Worm (Caenorhabditis elegans) whole organism, L2 larva: ENCODE data around the gene F26F12.8.

Experiments used
- C34F6.9 ChIP-seq: fragments of 150-350 bp; optimal IDR thresholded peaks from 2 replicates; lab custom pipeline; 2014; ENCODE audit warnings: missing biosample characterization, missing genetic modification characterization
- F13H6.1 ChIP-seq: sonication (generic microtip); optimal IDR thresholded peaks from 2 replicates; lab custom pipeline; 2016; ENCODE audit warnings: missing genetic modification characterization, missing compliant biosample characterization
- R02D3.7 ChIP-seq: fragments of 150-350 bp; optimal IDR thresholded peaks from 2 replicates; lab custom pipeline; 2014; ENCODE audit warnings: missing biosample characterization, missing genetic modification characterization
- Y55F3AM.14 ChIP-seq: fragments of 200-800 bp; sonication (Bioruptor generic); optimal IDR thresholded peaks from 2 replicates; lab custom pipeline; 2018; ENCODE audit warnings: mild to moderate bottlenecking, missing genetic modification characterization, missing compliant biosample characterization
- ZK546.5 ChIP-seq: sonication (generic microtip); optimal IDR thresholded peaks from 2 replicates; lab custom pipeline; 2017; ENCODE audit warnings: missing biosample characterization, missing genetic modification characterization
- alr-1 ChIP-seq: fragments of 150-350 bp; optimal IDR thresholded peaks from 2 replicates; lab custom pipeline; 2014; ENCODE audit warnings: missing biosample characterization, missing genetic modification characterization
- aly-2 ChIP-seq: fragments of 150-350 bp; optimal IDR thresholded peaks from 2 replicates; lab custom pipeline; 2014; ENCODE audit warnings: missing biosample characterization, missing genetic modification characterization
- ama-1 ChIP-seq: fragments of 150-350 bp; optimal IDR thresholded peaks from 2 replicates; lab custom pipeline; 2018; ENCODE audit warnings: inconsistent platforms
- blmp-1 ChIP-seq: sonication (generic microtip); optimal IDR thresholded peaks from 2 replicates; lab custom pipeline; 2017; ENCODE audit warnings: missing genetic modification characterization, mild to moderate bottlenecking, missing compliant biosample characterization, antibody characterized with exemption, moderate library complexity; ENCODE audit not compliant: insufficient read depth
- ceh-16 ChIP-seq: fragments of 150-350 bp; optimal IDR thresholded peaks from 2 replicates; lab custom pipeline; 2014; ENCODE audit warnings: missing biosample characterization, missing genetic modification characterization
- ceh-82 ChIP-seq: fragments of 150-350 bp; optimal IDR thresholded peaks from 2 replicates; lab custom pipeline; 2014; ENCODE audit warnings: missing biosample characterization, missing genetic modification characterization
- crh-2 ChIP-seq: sonication (generic microtip); optimal IDR thresholded peaks from 2 replicates; lab custom pipeline; 2017; ENCODE audit warnings: missing biosample characterization, missing genetic modification characterization
- dmd-4 ChIP-seq: sonication (generic microtip); optimal IDR thresholded peaks from 2 replicates; lab custom pipeline; 2017; ENCODE audit warnings: missing biosample characterization, missing genetic modification characterization
- egl-27 ChIP-seq: sonication (generic microtip); optimal IDR thresholded peaks from 3 replicates; lab custom pipeline; 2017; ENCODE audit warnings: missing biosample characterization, missing genetic modification reagents, missing genetic modification characterization
- elt-1 ChIP-seq: fragments of 150-350 bp; optimal IDR thresholded peaks from 2 replicates; lab custom pipeline; 2014; ENCODE audit warnings: missing biosample characterization, missing genetic modification characterization
- elt-3 ChIP-seq: sonication (generic microtip); optimal IDR thresholded peaks from 2 replicates; lab custom pipeline; 2017; ENCODE audit warnings: missing biosample characterization, missing genetic modification characterization
- fos-1 ChIP-seq: fragments of 150-350 bp; optimal IDR thresholded peaks from 2 replicates; lab custom pipeline; 2014; ENCODE audit warnings: missing biosample characterization, missing genetic modification characterization
- gmeb-1 ChIP-seq: fragments of 150-350 bp; optimal IDR thresholded peaks from 2 replicates; lab custom pipeline; 2014; ENCODE audit warnings: missing biosample characterization, missing genetic modification characterization
- lin-11 ChIP-seq: fragments of 150-350 bp; sonication (generic microtip); optimal IDR thresholded peaks from 2 replicates; lab custom pipeline; 2014; ENCODE audit warnings: missing biosample characterization, missing genetic modification characterization, inconsistent platforms, mixed read lengths
- lin-13 ChIP-seq: fragments of 150-350 bp; optimal IDR thresholded peaks from 2 replicates; lab custom pipeline; 2014; ENCODE audit warnings: missing biosample characterization, missing genetic modification reagents, missing genetic modification characterization
- lin-39 ChIP-seq: fragments of 150-350 bp; optimal IDR thresholded peaks from 2 replicates; lab custom pipeline; 2014; ENCODE audit warnings: missing biosample characterization, missing genetic modification reagents, missing genetic modification characterization
- lsy-2 ChIP-seq, 2 experiments: fragments of 150-350 bp in 1 of 2; sonication (generic microtip) in 1 of 2; optimal IDR thresholded peaks; 2 replicates each; lab custom pipeline; 2014 to 2017; ENCODE audit warnings: missing biosample characterization in 2 of 2, missing genetic modification characterization in 2 of 2
- mbf-1 ChIP-seq: sonication (generic microtip); optimal IDR thresholded peaks from 2 replicates; lab custom pipeline; 2017; ENCODE audit warnings: missing biosample characterization, missing genetic modification characterization
- mdl-1 ChIP-seq, 2 experiments: fragments of 150-350 bp in 1 of 2; sonication (generic microtip) in 1 of 2; optimal IDR thresholded peaks; 2 replicates each; lab custom pipeline; 2017; ENCODE audit warnings: missing biosample characterization in 2 of 2, missing genetic modification characterization in 2 of 2
- nhr-10 ChIP-seq: sonication (generic microtip); optimal IDR thresholded peaks from 2 replicates; lab custom pipeline; 2017; ENCODE audit warnings: missing biosample characterization, missing genetic modification characterization
- nhr-11 ChIP-seq: fragments of 150-350 bp; optimal IDR thresholded peaks from 2 replicates; lab custom pipeline; 2014; ENCODE audit warnings: missing biosample characterization, missing genetic modification characterization
- nhr-12 ChIP-seq: fragments of 150-350 bp; optimal IDR thresholded peaks from 2 replicates; lab custom pipeline; 2014; ENCODE audit warnings: missing biosample characterization, missing genetic modification characterization
- nhr-129 ChIP-seq: fragments of 150-350 bp; optimal IDR thresholded peaks from 2 replicates; lab custom pipeline; 2014; ENCODE audit warnings: missing biosample characterization, missing genetic modification characterization
- nhr-21 ChIP-seq: fragments of 150-350 bp; optimal IDR thresholded peaks from 2 replicates; lab custom pipeline; 2014; ENCODE audit warnings: missing biosample characterization, missing genetic modification characterization
- nhr-23 ChIP-seq: fragments of 150-350 bp; optimal IDR thresholded peaks from 2 replicates; lab custom pipeline; 2014; ENCODE audit warnings: missing biosample characterization, missing genetic modification reagents, missing genetic modification characterization
- nhr-237 ChIP-seq: fragments of 150-350 bp; optimal IDR thresholded peaks from 2 replicates; lab custom pipeline; 2014; ENCODE audit warnings: missing biosample characterization, missing genetic modification characterization
- nhr-25 ChIP-seq: fragments of 150-350 bp; sonication (generic microtip); optimal IDR thresholded peaks from 3 replicates; lab custom pipeline; 2014; ENCODE audit warnings: missing biosample characterization, missing genetic modification characterization
- nhr-6 ChIP-seq: fragments of 150-350 bp; optimal IDR thresholded peaks from 2 replicates; lab custom pipeline; 2014; ENCODE audit warnings: missing biosample characterization, missing genetic modification characterization
- nhr-77 ChIP-seq: fragments of 150-350 bp; optimal IDR thresholded peaks from 2 replicates; lab custom pipeline; 2014; ENCODE audit warnings: missing biosample characterization, missing genetic modification characterization
- sem-4 ChIP-seq: fragments of 150-350 bp; optimal IDR thresholded peaks from 2 replicates; lab custom pipeline; 2014; ENCODE audit warnings: missing biosample characterization, missing genetic modification reagents, missing genetic modification characterization
- skn-1 ChIP-seq: sonication (generic microtip); optimal IDR thresholded peaks from 2 replicates; lab custom pipeline; 2017; ENCODE audit warnings: missing biosample characterization, missing genetic modification characterization
- sma-3 ChIP-seq: sonication (generic microtip); optimal IDR thresholded peaks from 2 replicates; lab custom pipeline; 2016; ENCODE audit warnings: missing genetic modification reagents, missing genetic modification characterization, missing compliant biosample characterization
- snpc-4 ChIP-seq: fragments of 150-350 bp; optimal IDR thresholded peaks from 2 replicates; lab custom pipeline; 2014; ENCODE audit warnings: missing biosample characterization, missing genetic modification characterization
- unc-55 ChIP-seq: fragments of 150-350 bp; sonication (generic microtip); optimal IDR thresholded peaks from 3 replicates; lab custom pipeline; 2014; ENCODE audit warnings: missing biosample characterization, missing genetic modification reagents, missing genetic modification characterization
- unc-62 ChIP-seq: fragments of 150-350 bp; optimal IDR thresholded peaks from 2 replicates; lab custom pipeline; 2014; ENCODE audit warnings: missing biosample characterization, missing genetic modification reagents, missing genetic modification characterization
- zag-1 ChIP-seq: fragments of 150-350 bp; optimal IDR thresholded peaks from 2 replicates; lab custom pipeline; 2014; ENCODE audit warnings: missing biosample characterization, missing genetic modification characterization
- ztf-1 ChIP-seq: fragments of 200-800 bp; sonication (Bioruptor generic); conservative IDR thresholded peaks from 2 replicates; pipeline ENCODE4 v1.3.6; 2022; ENCODE audit warnings: missing genetic modification characterization, missing compliant biosample characterization
- ztf-4 ChIP-seq: fragments of 150-350 bp; optimal IDR thresholded peaks from 2 replicates; lab custom pipeline; 2014; ENCODE audit warnings: missing biosample characterization, missing genetic modification characterization

Gene F26F12.8

DNA sequence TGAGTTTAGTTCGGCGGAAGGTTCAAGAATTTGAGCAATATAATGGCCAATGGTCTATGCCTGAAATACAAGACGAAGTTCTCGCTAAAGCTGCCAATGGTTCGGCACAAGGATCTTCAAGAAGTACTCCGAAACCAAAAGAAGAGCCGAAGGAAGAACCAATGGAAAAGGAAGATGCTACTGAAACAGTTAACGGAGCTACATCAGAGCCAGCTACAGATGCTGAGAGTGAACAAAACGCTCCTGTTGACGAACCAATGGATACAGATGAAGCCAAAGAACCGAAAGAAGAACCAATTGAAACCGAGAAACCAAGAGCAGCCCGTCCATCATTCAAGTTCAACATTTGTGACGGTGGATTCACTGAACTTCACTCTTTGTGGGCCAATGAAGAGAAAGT is 31.1 kb downstream of the F26F12.8 start:
- TF ChIP-seq sem-4 (tag; lab: Kevin White, UChicago) (no peak), gmeb-1 (tag; lab: Kevin White, UChicago) (no peak), F13H6.1 (no peak), elt-3 (tag; lab: Kevin White, UChicago) (no peak), ZK546.5 (tag; lab: Kevin White, UChicago) (no peak), zag-1 (no peak), blmp-1 (tag; lab: Kevin White, UChicago) (no peak), ceh-82 (no peak), nhr-25 (tag; lab: Kevin White, UChicago) (no peak), nhr-11 (tag; lab: Kevin White, UChicago) (no peak), skn-1 (tag; lab: Kevin White, UChicago) (no peak), nhr-23 (tag; lab: Kevin White, UChicago) (no peak), R02D3.7 (tag; lab: Kevin White, UChicago) (no peak), nhr-237 (tag; lab: Kevin White, UChicago) (no peak)

DNA sequence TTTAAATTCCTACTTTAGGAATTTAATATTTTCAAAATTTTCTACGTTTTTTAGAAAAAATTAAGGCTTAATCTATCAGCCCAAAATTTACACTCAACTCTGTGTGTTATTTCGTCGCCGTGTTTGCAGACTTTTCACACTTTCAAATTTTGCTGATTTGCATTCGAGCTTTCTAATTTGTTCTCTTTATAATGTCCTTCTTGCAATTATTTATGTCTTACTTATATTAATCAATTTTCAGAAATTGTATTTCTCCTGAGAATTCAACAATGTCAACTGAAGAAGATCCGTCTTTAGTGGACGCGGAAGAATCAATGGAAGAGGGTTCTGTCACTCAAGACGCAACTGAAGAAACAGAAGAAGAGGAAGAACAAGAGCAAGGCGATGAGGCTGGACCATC is 35.7 kb downstream of the F26F12.8 start, which contains the start of gene let-418:
Gene let-418 (plus strand): TSS at position 242 of the 400 bp plus-strand sequence.
- TF ChIP-seq egl-27 (tag; lab: Kevin White, UChicago) (no peak), mdl-1 (tag; optimal IDR thresholded peaks at IDR 0.05; lab: Kevin White, UChicago) (no peak), aly-2 (tag; lab: Kevin White, UChicago) (no peak), sma-3 (GFP tag; lab: Kevin White, UChicago) (no peak), lin-11 (tag; lab: Kevin White, UChicago) (no peak), ztf-1 (GFP tag; lab: Robert Waterston, UW) (no peak)
- TF ChIP-seq, all 48 proteins: peak for 0

DNA sequence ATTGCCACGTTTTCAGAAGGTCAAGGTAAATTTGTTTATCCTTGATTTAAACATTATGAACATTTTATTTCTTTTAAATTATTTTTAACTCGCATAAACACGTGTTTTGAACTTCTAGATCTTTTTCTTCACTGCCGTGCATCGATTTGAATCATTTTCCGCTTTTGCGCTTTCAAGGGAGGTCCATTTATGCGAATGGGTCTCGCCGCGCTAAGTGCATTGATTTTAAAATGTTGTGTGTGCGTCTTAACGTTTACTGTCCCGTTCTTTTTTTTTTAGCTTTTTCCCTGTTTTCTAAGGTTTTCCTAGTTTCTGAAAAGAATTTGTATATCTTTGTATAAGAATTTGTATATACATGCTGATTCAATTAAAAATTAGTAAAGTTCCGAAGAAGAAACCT is 36.9 kb downstream of the F26F12.8 start:
- TF ChIP-seq fos-1: no peak
- TF ChIP-seq elt-3 (tag; lab: Kevin White, UChicago): no peak
- TF ChIP-seq alr-1 (tag; lab: Kevin White, UChicago): no peak
- no peak for TF ChIP-seq skn-1 (tag; lab: Kevin White, UChicago)
- TF ChIP-seq nhr-23 (tag; lab: Kevin White, UChicago): no peak
- TF ChIP-seq crh-2: no peak
- TF ChIP-seq ama-1 (lab: Kevin White, UChicago): no peak
- TF ChIP-seq mdl-1 (tag; optimal IDR thresholded peaks at IDR 0.05; lab: Kevin White, UChicago): no peak
- TF ChIP-seq lin-11 (tag; lab: Kevin White, UChicago): no peak
- TF ChIP-seq ZK546.5 (tag; lab: Kevin White, UChicago): no peak
- TF ChIP-seq R02D3.7 (tag; lab: Kevin White, UChicago): no peak
- TF ChIP-seq gmeb-1 (tag; lab: Kevin White, UChicago): no peak
- no peak for TF ChIP-seq nhr-6
- no peak for TF ChIP-seq egl-27 (tag; lab: Kevin White, UChicago)
- no peak for TF ChIP-seq elt-1 (tag; lab: Kevin White, UChicago)
- no peak for TF ChIP-seq blmp-1 (tag; lab: Kevin White, UChicago)
- no peak for TF ChIP-seq C34F6.9
- no peak for TF ChIP-seq lin-13 (GFP tag; lab: Kevin White, UChicago)

DNA sequence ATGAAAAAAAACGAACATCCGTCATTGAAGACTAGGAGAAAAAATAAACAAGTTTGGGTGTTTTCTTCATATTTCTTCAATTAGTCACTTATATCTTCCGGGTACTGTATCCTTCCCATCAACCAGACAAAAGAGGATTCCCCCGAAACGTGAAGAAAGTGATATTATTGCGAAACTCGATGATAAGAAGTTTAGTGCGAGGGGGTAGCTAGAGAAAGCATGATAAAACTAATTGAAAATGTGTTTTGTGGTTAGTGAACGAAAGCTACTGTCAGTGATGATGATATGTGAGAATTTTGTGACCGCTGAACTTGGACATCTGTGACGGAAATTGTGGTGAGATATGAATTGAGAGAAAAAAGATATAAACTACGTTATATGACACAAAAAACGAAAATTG is 39.4 kb downstream of the F26F12.8 start:
- TF ChIP-seq alr-1 (tag; lab: Kevin White, UChicago): no peak
- no peak for TF ChIP-seq nhr-11 (tag; lab: Kevin White, UChicago)
- no peak for TF ChIP-seq R02D3.7 (tag; lab: Kevin White, UChicago)
- TF ChIP-seq ztf-4 (tag; lab: Kevin White, UChicago): no peak
- no peak for TF ChIP-seq aly-2 (tag; lab: Kevin White, UChicago)
- no peak for TF ChIP-seq nhr-12 (tag; lab: Kevin White, UChicago)
- TF ChIP-seq ama-1 (lab: Kevin White, UChicago): no peak
- TF ChIP-seq nhr-21 (tag; lab: Kevin White, UChicago): peak; percentile 90
- no peak for TF ChIP-seq zag-1
- no peak for TF ChIP-seq ZK546.5 (tag; lab: Kevin White, UChicago)
- TF ChIP-seq elt-1 (tag; lab: Kevin White, UChicago): no peak
- TF ChIP-seq unc-62: no peak
- no peak for TF ChIP-seq C34F6.9
- TF ChIP-seq skn-1 (tag; lab: Kevin White, UChicago): no peak
- no peak for TF ChIP-seq nhr-10 (tag; lab: Kevin White, UChicago)
- TF ChIP-seq lin-13 (GFP tag; lab: Kevin White, UChicago): no peak
- peak; percentile 10 for TF ChIP-seq nhr-129 (tag; lab: Kevin White, UChicago)
- no peak for TF ChIP-seq lin-39
- TF ChIP-seq nhr-6: no peak
- TF ChIP-seq elt-3 (tag; lab: Kevin White, UChicago): no peak
- TF ChIP-seq lsy-2 (tag; optimal IDR thresholded peaks at IDR 0.05; lab: Kevin White, UChicago): peak in 1 of 2 experiments; percentile 52
- no peak for TF ChIP-seq F13H6.1
- peak; percentile 77 for TF ChIP-seq egl-27 (tag; lab: Kevin White, UChicago)
- peak; percentile 55 for TF ChIP-seq crh-2
- TF ChIP-seq mdl-1 (tag; optimal IDR thresholded peaks at IDR 0.05; lab: Kevin White, UChicago): peak; percentile 31 to 49
- TF ChIP-seq dmd-4: no peak
- TF ChIP-seq lin-11 (tag; lab: Kevin White, UChicago): no peak
- TF ChIP-seq mbf-1 (tag; lab: Kevin White, UChicago): no peak
- TF ChIP-seq ceh-16: no peak
- peak; percentile 91 for TF ChIP-seq fos-1
- no peak for TF ChIP-seq nhr-77 (tag; lab: Kevin White, UChicago)
- TF ChIP-seq nhr-23 (tag; lab: Kevin White, UChicago): no peak
- no peak for TF ChIP-seq unc-55 (GFP tag; lab: Kevin White, UChicago)
- no peak for TF ChIP-seq snpc-4 (tag; lab: Kevin White, UChicago)
- no peak for TF ChIP-seq nhr-237 (tag; lab: Kevin White, UChicago)
- TF ChIP-seq gmeb-1 (tag; lab: Kevin White, UChicago): peak; percentile 12
- no peak for TF ChIP-seq Y55F3AM.14 (GFP tag; lab: Kevin White, UChicago)
- no peak for TF ChIP-seq sem-4 (tag; lab: Kevin White, UChicago)
